Worm (Caenorhabditis elegans) whole organism, young adult: ENCODE measurements around the gene ZK721.3.

Experiments used
- B0035.1 ChIP-seq: sonication (generic microtip); optimal IDR thresholded peaks from 2 replicates; lab custom pipeline; 2016; ENCODE audit warnings: missing genetic modification characterization, mild to moderate bottlenecking, missing compliant biosample characterization, missing genotype, missing genetic modification reagents
- F10E7.11 ChIP-seq: sonication (generic microtip); optimal IDR thresholded peaks from 2 replicates; lab custom pipeline; 2017; ENCODE audit warnings: mild to moderate bottlenecking, missing genetic modification characterization, moderate library complexity, missing compliant biosample characterization
- F22D6.2 ChIP-seq: sonication (generic microtip); optimal IDR thresholded peaks from 2 replicates; lab custom pipeline; 2016; ENCODE audit warnings: mild to moderate bottlenecking, missing genetic modification characterization, missing compliant biosample characterization
- Y53G8AR.9 ChIP-seq: fragments of 200-800 bp; sonication (Bioruptor generic); conservative IDR thresholded peaks from 2 replicates; pipeline ENCODE4 v1.3.6; 2022; ENCODE audit warnings: missing genetic modification reagents, missing genetic modification characterization, missing compliant biosample characterization
- Y95B8A.8 ChIP-seq: fragments of 200-800 bp; sonication (Bioruptor generic); IDR thresholded peaks from 2 replicates; pipeline ENCODE4 v1.3.6; 2022; ENCODE audit warnings: missing genetic modification reagents, missing genetic modification characterization, missing compliant biosample characterization
- akir-1 ChIP-seq: fragments of 200-800 bp; sonication (Bioruptor generic); optimal IDR thresholded peaks from 2 replicates; lab custom pipeline; 2018; ENCODE audit warnings: mild to moderate bottlenecking, missing genetic modification characterization, moderate library complexity, missing compliant biosample characterization
- ama-1 ChIP-seq, 3 experiments: fragments of 150-350 bp in 1 of 3; sonication (generic microtip) in 2 of 3; optimal IDR thresholded peaks; 2 replicates each; lab custom pipeline; 2014 to 2018; ENCODE audit warnings: missing biosample characterization in 2 of 3, missing genetic modification characterization in 2 of 3, missing genetic modification reagents in 2 of 3
- atf-7 ChIP-seq: sonication (generic microtip); optimal IDR thresholded peaks from 2 replicates; lab custom pipeline; 2017; ENCODE audit warnings: mild to moderate bottlenecking, missing genetic modification characterization, missing compliant biosample characterization
- ceh-100 ChIP-seq: fragments of 200-800 bp; sonication (Bioruptor generic); IDR thresholded peaks from 2 replicates; pipeline ENCODE4 v1.3.6; 2022; ENCODE audit warnings: missing genetic modification reagents, missing genetic modification characterization, missing compliant biosample characterization
- ceh-79 ChIP-seq: sonication (generic microtip); optimal IDR thresholded peaks from 2 replicates; lab custom pipeline; 2017; ENCODE audit warnings: mild to moderate bottlenecking, missing genetic modification characterization, missing compliant biosample characterization
- chd-7 ChIP-seq: sonication (generic microtip); optimal IDR thresholded peaks from 2 replicates; lab custom pipeline; 2016; ENCODE audit warnings: mild to moderate bottlenecking, missing genetic modification characterization, moderate library complexity, missing compliant biosample characterization
- dpff-1 ChIP-seq: sonication (generic microtip); optimal IDR thresholded peaks from 2 replicates; lab custom pipeline; 2017; ENCODE audit warnings: mild to moderate bottlenecking, missing genetic modification characterization, missing compliant biosample characterization
- egl-44 ChIP-seq: fragments of 200-800 bp; sonication (Bioruptor generic); IDR thresholded peaks from 2 replicates; pipeline ENCODE4 v1.3.6; 2022; ENCODE audit warnings: missing genetic modification reagents, missing genetic modification characterization, missing compliant biosample characterization
- fkh-3 ChIP-seq: sonication (generic microtip); optimal IDR thresholded peaks from 2 replicates; lab custom pipeline; 2016; ENCODE audit warnings: mild to moderate bottlenecking, missing genetic modification characterization, missing compliant biosample characterization
- him-1 ChIP-seq: sonication (generic microtip); optimal IDR thresholded peaks from 2 replicates; lab custom pipeline; 2016; ENCODE audit warnings: missing genotype, missing genetic modification reagents, missing genetic modification characterization, missing compliant biosample characterization
- hrde-1 ChIP-seq: sonication (generic microtip); optimal IDR thresholded peaks from 2 replicates; lab custom pipeline; 2016; ENCODE audit warnings: missing genetic modification characterization, mild to moderate bottlenecking, missing compliant biosample characterization, moderate library complexity, missing genotype, missing genetic modification reagents, borderline replicate concordance
- let-526 ChIP-seq: fragments of 200-800 bp; sonication (Bioruptor generic); IDR thresholded peaks from 2 replicates; pipeline ENCODE4 v1.3.6; 2022; ENCODE audit warnings: missing genetic modification reagents, missing genetic modification characterization, missing compliant biosample characterization
- let-607 ChIP-seq, 2 experiments: fragments of 200-800 bp in 1 of 2; sonication (Bioruptor generic) in 1 of 2; sonication (generic microtip) in 1 of 2; optimal IDR thresholded peaks; 2 replicates each; lab custom pipeline; 2016 to 2018; ENCODE audit warnings: mild to moderate bottlenecking in 2 of 2, missing compliant biosample characterization in 2 of 2, missing genetic modification characterization in 2 of 2, moderate library complexity in 2 of 2, missing genotype in 1 of 2
- lsl-1 ChIP-seq: fragments of 200-800 bp; sonication (Bioruptor generic); optimal IDR thresholded peaks from 2 replicates; lab custom pipeline; 2018; ENCODE audit warnings: mild to moderate bottlenecking, missing genetic modification characterization, moderate library complexity, missing compliant biosample characterization
- lsy-27 ChIP-seq: sonication (generic microtip); optimal IDR thresholded peaks from 2 replicates; lab custom pipeline; 2017; ENCODE audit warnings: missing genetic modification characterization, mild to moderate bottlenecking, missing compliant biosample characterization, antibody characterized with exemption, missing genotype, borderline replicate concordance; ENCODE audit not compliant: insufficient read depth
- mes-4 ChIP-seq: sonication (generic microtip); optimal IDR thresholded peaks from 2 replicates; lab custom pipeline; 2016; ENCODE audit warnings: missing genotype, missing genetic modification characterization, missing compliant biosample characterization
- nhr-80 ChIP-seq: sonication (generic microtip); optimal IDR thresholded peaks from 2 replicates; lab custom pipeline; 2016; ENCODE audit warnings: missing genetic modification characterization, missing compliant biosample characterization
- nhr-90 ChIP-seq: sonication (generic microtip); optimal IDR thresholded peaks from 2 replicates; lab custom pipeline; 2016; ENCODE audit warnings: missing genotype, mild to moderate bottlenecking, missing genetic modification characterization, missing compliant biosample characterization
- rcor-1 ChIP-seq: fragments of 200-800 bp; sonication (Bioruptor generic); IDR thresholded peaks from 2 replicates; pipeline ENCODE4 v1.3.6; 2022; ENCODE audit warnings: missing genetic modification reagents, missing genetic modification characterization, missing compliant biosample characterization
- sea-2 ChIP-seq: fragments of 200-800 bp; sonication (Bioruptor generic); IDR thresholded peaks from 2 replicates; pipeline ENCODE4 v1.3.6; 2022; ENCODE audit warnings: missing genetic modification characterization, missing compliant biosample characterization
- snpc-3.4 ChIP-seq: sonication (generic microtip); optimal IDR thresholded peaks from 2 replicates; lab custom pipeline; 2017; ENCODE audit warnings: missing genetic modification characterization, mild to moderate bottlenecking, missing compliant biosample characterization, antibody characterized with exemption, moderate library complexity, missing genotype, missing genetic modification reagents
- snpc-4 ChIP-seq, 5 experiments: fragments of 150-350 bp in 1 of 5; sonication (generic microtip) in 4 of 5; optimal IDR thresholded peaks; 2 replicates each; lab custom pipeline; 2014 to 2018; ENCODE audit warnings: missing genetic modification characterization in 5 of 5, missing biosample characterization in 3 of 5, antibody characterized with exemption in 2 of 5, mild to moderate bottlenecking in 2 of 5, missing compliant biosample characterization in 2 of 5, missing genotype in 2 of 5, moderate library complexity in 2 of 5, missing genetic modification reagents in 1 of 5
- tlf-1 ChIP-seq: fragments of 200-800 bp; sonication (Bioruptor generic); optimal IDR thresholded peaks from 2 replicates; lab custom pipeline; 2018; ENCODE audit warnings: mild to moderate bottlenecking, missing genetic modification characterization, missing compliant biosample characterization
- zfh-2 ChIP-seq: fragments of 200-800 bp; sonication (Bioruptor generic); conservative IDR thresholded peaks from 2 replicates; pipeline ENCODE4 v1.3.6; 2022; ENCODE audit warnings: missing genetic modification reagents, missing genetic modification characterization, missing compliant biosample characterization
- ztf-18 ChIP-seq: sonication (generic microtip); optimal IDR thresholded peaks from 2 replicates; lab custom pipeline; 2016; ENCODE audit warnings: missing genotype, mild to moderate bottlenecking, missing genetic modification characterization, missing compliant biosample characterization

Gene ZK721.3

ce11 chrX:8835887-8836348 is 51.6 kb downstream of the ZK721.3 start, which contains the start of gene C28G1.2 (continued):
- TF ChIP-seq Y95B8A.8: peak; percentile 78
- peak; percentile 51; the same call in 1 of the 2 replicates for TF ChIP-seq ceh-100 (GFP tag; lab: Robert Waterston, UW)
- peak; percentile 84 for TF ChIP-seq F10E7.11 (tag; lab: Kevin White, UChicago)
- peak; percentile 91 for TF ChIP-seq B0035.1 (tag; lab: Kevin White, UChicago)
- peak; percentile 84 for TF ChIP-seq akir-1
- TF ChIP-seq fkh-3 (tag; lab: Kevin White, UChicago): peak; percentile 70
- TF ChIP-seq Y53G8AR.9 (GFP tag; lab: Robert Waterston, UW): peak; percentile 68; the same call in 1 of the 2 replicates
- peak; percentile 89 for TF ChIP-seq atf-7 (tag; lab: Kevin White, UChicago)
- TF ChIP-seq ama-1 (optimal IDR thresholded peaks at IDR 0.05; lab: Kevin White, UChicago): no peak
- TF ChIP-seq ama-1 (GFP tag; optimal IDR thresholded peaks at IDR 0.05; lab: Kevin White, UChicago): peak; percentile 79 to 92
- no peak for TF ChIP-seq sea-2
- TF ChIP-seq hrde-1: peak; percentile 85
- TF ChIP-seq ztf-18 (tag; lab: Kevin White, UChicago): peak; percentile 92
- peak; percentile 75 for TF ChIP-seq snpc-4 (GFP tag; optimal IDR thresholded peaks at IDR 0.05; lab: Kevin White, UChicago)
- peak; percentile 30 to 78 (median 76) for TF ChIP-seq snpc-4 (tag; optimal IDR thresholded peaks at IDR 0.05; lab: Kevin White, UChicago)
- TF ChIP-seq him-1: peak; percentile 93
- TF ChIP-seq nhr-90 (tag; lab: Kevin White, UChicago): peak; percentile 88
- peak; percentile 95 for TF ChIP-seq chd-7 (tag; lab: Kevin White, UChicago)
- TF ChIP-seq snpc-3.4 (tag; lab: Kevin White, UChicago): peak; percentile 52
- TF ChIP-seq tlf-1 (GFP tag; lab: Kevin White, UChicago): peak; percentile 83
- TF ChIP-seq nhr-80: peak; percentile 68
- no peak for TF ChIP-seq dpff-1 (tag; lab: Kevin White, UChicago)
- peak; percentile 94 for TF ChIP-seq egl-44 (GFP tag; lab: Robert Waterston, UW)
- peak; percentile 20 for TF ChIP-seq lsl-1 (GFP tag; lab: Kevin White, UChicago)
- peak; percentile 87 for TF ChIP-seq rcor-1 (GFP tag; lab: Robert Waterston, UW)
- peak; percentile 79 for TF ChIP-seq lsy-27
- peak; percentile 64 for TF ChIP-seq F22D6.2 (tag; lab: Kevin White, UChicago)
- TF ChIP-seq zfh-2 (GFP tag; lab: Robert Waterston, UW): no peak; the same call in none of the 2 replicates
- peak; percentile 79 for TF ChIP-seq ceh-79 (tag; lab: Kevin White, UChicago)
- TF ChIP-seq let-607 (tag; optimal IDR thresholded peaks at IDR 0.05; lab: Kevin White, UChicago): peak; percentile 72 to 84
- TF ChIP-seq mes-4 (tag; lab: Kevin White, UChicago): peak; percentile 93
- TF ChIP-seq let-526 (GFP tag; lab: Robert Waterston, UW): peak; percentile 76; the same call in 1 of the 2 replicates
